Fruit fly (Drosophila melanogaster) whole organism, adult: Measurements from ENCODE around the gene CG5509.
"Not testable (repeated sequence)": the region's sequence is repeated elsewhere in the genome, so short reads cannot be mapped to it uniquely, and the experiment has no call there.

Experiments
- CG11617 ChIP-seq: fragments of 200-800 bp; sonication (Bioruptor generic); optimal IDR thresholded peaks from 2 replicates; lab custom pipeline; 2017; ENCODE audit warnings: mild to moderate bottlenecking, missing biosample characterization, missing genetic modification reagents, missing genetic modification characterization
- CG12768 ChIP-seq: fragments of 200-800 bp; sonication (Bioruptor generic); optimal IDR thresholded peaks from 2 replicates; lab custom pipeline; 2017; ENCODE audit warnings: missing biosample characterization, missing genetic modification characterization, mild to moderate bottlenecking, moderate library complexity, missing genetic modification reagents
- CG14711 ChIP-seq: fragments of 200-800 bp; sonication (Bioruptor generic); optimal IDR thresholded peaks from 2 replicates; lab custom pipeline; 2018; ENCODE audit warnings: missing biosample characterization, mild to moderate bottlenecking, missing genetic modification characterization, moderate library complexity
- CG1620 ChIP-seq: fragments of 200-800 bp; sonication (Bioruptor generic); optimal IDR thresholded peaks from 2 replicates; lab custom pipeline; 2016; ENCODE audit warnings: missing biosample characterization, missing genetic modification characterization
- CG33017 ChIP-seq: fragments of 200-800 bp; sonication (Bioruptor generic); optimal IDR thresholded peaks from 2 replicates; lab custom pipeline; 2018; ENCODE audit warnings: missing biosample characterization, mild to moderate bottlenecking, missing genetic modification characterization, moderate library complexity
- CG5204 ChIP-seq: fragments of 200-800 bp; sonication (Bioruptor generic); optimal IDR thresholded peaks from 2 replicates; lab custom pipeline; 2016; ENCODE audit warnings: missing biosample characterization, missing genetic modification characterization
- CG7045 ChIP-seq: fragments of 200-800 bp; sonication (Bioruptor generic); optimal IDR thresholded peaks from 2 replicates; lab custom pipeline; 2017; ENCODE audit warnings: missing biosample characterization, mild to moderate bottlenecking, missing genetic modification characterization
- CG7101 ChIP-seq: fragments of 200-800 bp; sonication (Bioruptor generic); optimal IDR thresholded peaks from 2 replicates; lab custom pipeline; 2018; ENCODE audit warnings: missing biosample characterization, mild to moderate bottlenecking, missing genetic modification characterization, moderate library complexity
- Clk ChIP-seq: fragments of 200-800 bp; sonication (Bioruptor generic); optimal IDR thresholded peaks from 2 replicates; lab custom pipeline; 2017; ENCODE audit warnings: missing biosample characterization, missing genetic modification characterization
- Crg-1 ChIP-seq: fragments of 200-800 bp; sonication (Bioruptor generic); optimal IDR thresholded peaks from 2 replicates; lab custom pipeline; 2016; ENCODE audit warnings: missing biosample characterization, missing genetic modification characterization
- Hr96 ChIP-seq: fragments of 200-800 bp; sonication (Bioruptor generic); optimal IDR thresholded peaks from 2 replicates; lab custom pipeline; 2016; ENCODE audit warnings: missing biosample characterization, missing genetic modification characterization
- Mnt ChIP-seq: fragments of 200-800 bp; sonication (Bioruptor generic); optimal IDR thresholded peaks from 2 replicates; lab custom pipeline; 2016; ENCODE audit warnings: missing biosample characterization, mild to moderate bottlenecking, missing genetic modification characterization
- bab1 ChIP-seq: fragments of 200-800 bp; sonication (Bioruptor generic); optimal IDR thresholded peaks from 3 replicates; lab custom pipeline; 2019; ENCODE audit warnings: missing biosample characterization, mild to moderate bottlenecking, missing genetic modification characterization, moderate library complexity
- cic ChIP-seq: fragments of 200-800 bp; sonication (Bioruptor generic); optimal IDR thresholded peaks from 2 replicates; lab custom pipeline; 2017; ENCODE audit warnings: missing biosample characterization, mild to moderate bottlenecking, missing genetic modification characterization, moderate library complexity
- cnc ChIP-seq, 2 experiments: fragments of >200 bp; optimal IDR thresholded peaks; 2 replicates each; lab custom pipeline; 2017
- kay ChIP-seq: fragments of 200-800 bp; sonication (Bioruptor generic); peaks from one replicate; lab custom pipeline; 2016; ENCODE audit warnings: missing biosample characterization, missing genetic modification characterization, borderline replicate concordance
- ovo ChIP-seq: fragments of 200-800 bp; sonication (Bioruptor generic); optimal IDR thresholded peaks from 2 replicates; lab custom pipeline; 2016; ENCODE audit warnings: missing biosample characterization, missing genetic modification characterization
- pad ChIP-seq: fragments of 200-800 bp; sonication (Bioruptor generic); optimal IDR thresholded peaks from 3 replicates; lab custom pipeline; 2017; ENCODE audit warnings: missing biosample characterization, missing genetic modification characterization, mild to moderate bottlenecking, moderate library complexity, missing genetic modification reagents
- tj ChIP-seq: fragments of 200-800 bp; sonication (Bioruptor generic); optimal IDR thresholded peaks from 3 replicates; lab custom pipeline; 2017; ENCODE audit warnings: missing biosample characterization, mild to moderate bottlenecking, missing genetic modification characterization, moderate library complexity
- toe ChIP-seq: fragments of 200-800 bp; sonication (Bioruptor generic); optimal IDR thresholded peaks from 2 replicates; lab custom pipeline; 2016; ENCODE audit warnings: missing biosample characterization, missing genetic modification characterization

CG5509 gene

DNA sequence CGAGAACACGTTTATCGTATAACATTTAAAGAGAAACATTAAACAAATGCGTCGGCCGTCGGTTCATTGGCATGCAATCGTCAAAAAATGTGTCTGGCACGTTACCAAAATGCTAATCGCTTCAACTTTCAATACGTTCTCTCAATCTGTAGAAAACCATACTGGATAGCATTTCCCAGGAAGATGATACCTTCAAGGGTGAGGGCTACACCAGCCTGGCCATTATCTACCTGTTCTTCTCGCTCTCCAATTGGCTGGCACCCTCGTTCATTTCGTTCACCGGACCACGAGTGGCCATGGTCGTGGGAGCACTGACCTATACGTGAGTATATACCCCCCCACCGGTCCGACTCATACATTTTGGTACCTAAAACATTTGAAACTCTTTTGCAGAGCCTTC is 2.2 kb downstream of the CG5509 start:
- TF ChIP-seq cic (no peak), CG33017 (no peak), Mnt (GFP tag; lab: Kevin White, UChicago) (no peak), CG14711 (tag; lab: Kevin White, UChicago) (no peak), CG7101 (tag; lab: Kevin White, UChicago) (no peak), Hr96 (no peak), pad (no peak), Clk (GFP tag; lab: Kevin White, UChicago) (no peak), CG11617 (GFP tag; lab: Kevin White, UChicago) (no peak), cnc (optimal IDR thresholded peaks at IDR 0.05; lab: Kevin White, UChicago) (no peak), ovo (GFP tag; lab: Kevin White, UChicago) (no peak), CG7045 (GFP tag; lab: Kevin White, UChicago) (no peak), bab1 (GFP tag; lab: Kevin White, UChicago) (no peak), Crg-1 (GFP tag; lab: Kevin White, UChicago) (no peak)

DNA sequence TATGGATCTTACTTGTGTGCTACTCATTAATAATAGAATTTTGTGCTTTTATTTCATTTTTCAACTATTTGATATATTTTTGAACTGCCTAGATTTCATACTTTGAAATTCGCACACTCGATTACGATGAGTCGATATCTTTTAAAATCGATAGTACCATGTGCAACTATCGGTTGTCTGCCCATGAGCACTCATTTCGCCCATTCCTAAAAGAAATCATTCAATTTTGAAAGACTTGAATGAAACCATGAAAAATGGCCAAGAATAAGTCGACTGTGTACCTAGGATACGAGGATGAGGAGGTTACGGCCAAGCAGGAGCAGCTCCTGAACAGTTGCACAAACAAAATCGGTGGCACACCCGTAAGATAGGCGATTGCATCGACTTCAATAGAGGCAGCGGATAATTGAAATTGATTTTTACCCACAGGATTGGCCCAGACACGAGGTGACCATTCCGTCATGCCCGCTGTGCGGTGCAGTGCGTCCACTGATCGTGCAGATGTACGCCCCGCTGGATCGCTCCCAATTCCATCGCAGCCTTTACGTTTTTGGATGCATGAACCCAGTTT is 4.2 kb downstream of the CG5509 start, which contains the start of gene trus:
trus (plus strand) TSS at position 204 of the 571 bp plus-strand sequence.
- TF ChIP-seq Hr96 (no peak), Mnt (GFP tag; lab: Kevin White, UChicago) (peak; percentile 84), CG33017 (no peak), cic (no peak), CG12768 (no peak), Crg-1 (GFP tag; lab: Kevin White, UChicago) (no peak), kay (GFP tag; lab: Kevin White, UChicago) (no peak), toe (GFP tag; lab: Kevin White, UChicago) (no peak), CG1620 (GFP tag; lab: Kevin White, UChicago) (no peak), bab1 (GFP tag; lab: Kevin White, UChicago) (peak; percentile 64), CG5204 (no peak), tj (GFP tag; lab: Kevin White, UChicago) (no peak), cnc (optimal IDR thresholded peaks at IDR 0.05; lab: Kevin White, UChicago) (no peak), pad (no peak), CG7045 (GFP tag; lab: Kevin White, UChicago) (no peak), CG11617 (GFP tag; lab: Kevin White, UChicago) (no peak), CG7101 (tag; lab: Kevin White, UChicago) (peak; percentile 10), CG14711 (tag; lab: Kevin White, UChicago) (no peak)

DNA sequence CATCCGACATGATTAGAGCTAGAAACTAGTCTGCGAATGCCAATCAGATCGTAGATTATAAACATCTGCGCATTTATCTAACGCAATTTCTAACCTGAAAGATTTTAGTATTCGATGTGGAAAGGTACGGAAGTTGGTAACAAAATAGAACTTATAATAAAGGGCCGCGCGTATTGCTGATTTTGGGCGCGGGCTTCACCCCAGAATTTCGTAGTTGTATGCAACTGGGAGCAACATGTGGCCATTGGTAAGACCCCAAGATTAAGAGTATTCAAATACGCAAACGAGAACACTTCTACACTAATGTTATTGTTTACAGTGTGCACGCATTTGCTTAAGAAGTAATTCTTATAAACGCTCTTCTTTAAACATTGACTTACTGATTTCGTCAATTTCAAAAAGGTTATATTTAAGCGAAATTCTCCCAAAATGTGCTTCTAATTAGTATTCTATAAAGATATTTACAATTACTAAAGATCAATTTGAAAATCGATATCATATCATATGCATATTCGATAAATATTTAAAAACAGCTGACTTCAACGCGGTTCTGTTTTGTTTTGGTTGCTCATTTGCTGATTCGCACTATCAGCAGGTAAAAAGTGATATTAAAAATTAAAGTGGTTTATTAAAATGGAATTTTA is 7.7 kb downstream of the CG5509 start, which contains the start of the genes CG5961 and Polr3C:
CG5961 (minus strand) TSS at position 416 of the 644 bp plus-strand sequence.
Polr3C (plus strand) TSS at position 536 of the 644 bp plus-strand sequence.
- TF ChIP-seq toe (GFP tag; lab: Kevin White, UChicago) (no peak), bab1 (GFP tag; lab: Kevin White, UChicago) (peak; percentile 49), Clk (GFP tag; lab: Kevin White, UChicago) (no peak), Hr96 (no peak), cic (peak; percentile 39), CG33017 (no peak), CG7101 (tag; lab: Kevin White, UChicago) (peak; percentile 16), tj (GFP tag; lab: Kevin White, UChicago) (peak; percentile 85), cnc (optimal IDR thresholded peaks at IDR 0.05; lab: Kevin White, UChicago) (no peak), Mnt (GFP tag; lab: Kevin White, UChicago) (peak; percentile 82), kay (GFP tag; lab: Kevin White, UChicago) (no peak), pad (no peak), Crg-1 (GFP tag; lab: Kevin White, UChicago) (no peak), CG14711 (tag; lab: Kevin White, UChicago) (no peak)

DNA sequence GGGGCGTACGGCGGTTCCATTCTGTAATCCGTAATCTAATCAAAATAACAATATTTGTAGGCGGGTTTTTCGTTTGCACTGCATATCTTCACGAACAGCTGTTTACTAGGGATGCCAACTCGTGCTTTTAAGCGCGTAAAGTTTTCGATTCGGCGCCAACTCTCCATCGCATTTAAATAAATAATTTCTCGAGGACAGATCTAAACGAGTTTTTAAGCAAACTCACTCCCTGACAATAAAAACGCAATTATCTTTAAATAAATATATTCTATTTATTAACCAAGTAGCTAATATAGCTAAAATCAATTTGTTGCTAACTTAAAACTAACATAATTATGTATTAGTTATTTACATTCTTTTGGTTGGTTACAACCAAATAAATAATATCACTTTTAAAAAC is 12.9 kb downstream of the CG5509 start, which contains the start of gene CG5608:
CG5608 (minus strand) TSS at position 101 of the 400 bp plus-strand sequence.
- TF ChIP-seq kay (GFP tag; lab: Kevin White, UChicago); Mnt (GFP tag; lab: Kevin White, UChicago); CG12768: not testable (repeated sequence)

DNA sequence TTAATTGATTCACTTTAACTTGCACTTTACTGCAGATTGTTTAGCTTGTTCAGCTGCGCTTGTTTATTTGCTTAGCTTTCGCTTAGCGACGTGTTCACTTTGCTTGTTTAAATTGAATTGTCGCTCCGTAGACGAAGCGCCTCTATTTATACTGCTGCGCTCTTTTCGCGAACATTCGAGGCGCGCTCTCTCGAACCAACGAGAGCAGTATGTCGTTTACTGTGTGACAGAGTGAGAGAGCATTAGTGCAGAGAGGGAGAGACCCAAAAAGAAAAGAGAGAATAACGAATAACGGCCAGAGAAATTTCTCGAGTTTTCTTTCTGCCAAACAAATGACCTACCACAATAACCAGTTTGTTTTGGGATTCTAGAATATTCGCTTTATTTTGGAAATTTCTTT is 15.4 kb downstream of the CG5509 start, which contains the start of gene Hsp70Ba:
Hsp70Ba (minus strand) TSS at position 102 of the 400 bp plus-strand sequence.
- TF ChIP-seq bab1 (GFP tag; lab: Kevin White, UChicago); tj (GFP tag; lab: Kevin White, UChicago); CG12768: not testable (repeated sequence)

DNA sequence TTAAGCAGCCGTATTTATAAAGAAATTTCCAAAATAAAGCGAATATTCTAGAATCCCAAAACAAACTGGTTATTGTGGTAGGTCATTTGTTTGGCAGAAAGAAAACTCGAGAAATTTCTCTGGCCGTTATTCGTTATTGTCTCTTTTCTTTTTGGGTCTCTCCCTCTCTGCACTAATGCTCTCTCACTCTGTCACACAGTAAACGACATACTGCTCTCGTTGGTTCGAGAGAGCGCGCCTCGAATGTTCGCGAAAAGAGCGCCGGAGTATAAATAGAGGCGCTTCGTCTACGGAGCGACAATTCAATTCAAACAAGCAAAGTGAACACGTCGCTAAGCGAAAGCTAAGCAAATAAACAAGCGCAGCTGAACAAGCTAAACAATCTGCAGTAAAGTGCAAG is 49.9 kb downstream of the CG5509 start, which contains the start of gene Hsp70Bbb:
Hsp70Bbb (plus strand) TSS at position 301 of the 400 bp plus-strand sequence.
- TF ChIP-seq ovo (GFP tag; lab: Kevin White, UChicago); CG7101 (tag; lab: Kevin White, UChicago); cnc (optimal IDR thresholded peaks at IDR 0.05; lab: Kevin White, UChicago): not testable (repeated sequence)
